Worm (Caenorhabditis elegans) whole organism, L4/young adult: Measurements from ENCODE around the gene dod-20.

Experiments used
- W03F9.2 ChIP-seq: fragments of 150-350 bp; optimal IDR thresholded peaks from 2 replicates; lab custom pipeline; 2014; ENCODE audit warnings: missing biosample characterization, missing genetic modification characterization
- dao-5 ChIP-seq: sonication (generic microtip); optimal IDR thresholded peaks from 2 replicates; lab custom pipeline; 2016; ENCODE audit warnings: missing genotype, missing genetic modification characterization, moderate library complexity, missing compliant biosample characterization
- him-1 ChIP-seq: sonication (generic microtip); optimal IDR thresholded peaks from 2 replicates; lab custom pipeline; 2016; ENCODE audit warnings: missing genotype, missing genetic modification reagents, missing genetic modification characterization, missing compliant biosample characterization

DNA sequence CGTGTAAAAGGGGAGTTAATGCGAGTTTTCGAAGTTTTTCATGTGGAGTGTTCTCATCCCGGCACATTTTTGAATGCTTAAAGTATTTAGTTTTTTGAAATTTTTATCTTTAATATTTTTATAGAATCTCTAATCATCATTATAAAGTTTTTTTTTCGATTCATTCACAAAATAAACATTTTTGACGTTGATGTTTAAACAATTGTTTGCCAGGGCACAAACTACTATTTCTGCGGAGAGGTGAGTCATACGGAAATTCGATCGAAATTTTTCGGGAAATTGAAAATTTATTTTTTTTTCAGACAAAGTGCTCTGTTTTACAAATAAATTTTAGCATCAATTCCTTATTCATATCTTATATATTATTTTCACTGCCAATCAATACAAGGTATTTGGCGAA lies 31.3 kb downstream of the dod-20 start, which contains the start of gene nhr-98:
- TF ChIP-seq him-1 (tag; lab: Kevin White, UChicago) (no peak), dao-5 (tag; lab: Kevin White, UChicago) (no peak), W03F9.2 (tag; lab: Kevin White, UChicago) (no peak)
